Worm (Caenorhabditis elegans) whole organism, early embryonic: Measurements from ENCODE around the gene ntp-1.

Source experiments
- ama-1 ChIP-seq: fragments of 150-350 bp; optimal IDR thresholded peaks from 2 replicates; lab custom pipeline; 2014
- scrt-1 ChIP-seq: fragments of 200-800 bp; sonication (Bioruptor generic); IDR thresholded peaks from 2 replicates; pipeline ENCODE4 v1.3.6; 2022; ENCODE audit warnings: missing genetic modification characterization, missing compliant biosample characterization
- tbx-37 ChIP-seq: fragments of 200-800 bp; sonication (Bioruptor generic); conservative IDR thresholded peaks from 2 replicates; pipeline ENCODE4 v1.3.6; 2022; ENCODE audit warnings: missing genetic modification reagents, missing genetic modification characterization, missing compliant biosample characterization

ce11 chrIV:7824649-7825048 lies 30.0 kb upstream of the ntp-1 start:
- no peak for TF ChIP-seq ama-1 (lab: Kevin White, UChicago)
- TF ChIP-seq scrt-1, result no peak
- no peak for TF ChIP-seq tbx-37 (GFP tag; lab: Robert Waterston, UW)
